Worm (Caenorhabditis elegans) whole organism, L4/young adult: Measurements from ENCODE around the gene F11A5.5.

Experiments used
- W03F9.2 ChIP-seq: fragments of 150-350 bp; optimal IDR thresholded peaks from 2 replicates; lab custom pipeline; 2014; ENCODE audit warnings: missing biosample characterization, missing genetic modification characterization
- dao-5 ChIP-seq: sonication (generic microtip); optimal IDR thresholded peaks from 2 replicates; lab custom pipeline; 2016; ENCODE audit warnings: missing genotype, missing genetic modification characterization, moderate library complexity, missing compliant biosample characterization
- him-1 ChIP-seq: sonication (generic microtip); optimal IDR thresholded peaks from 2 replicates; lab custom pipeline; 2016; ENCODE audit warnings: missing genotype, missing genetic modification reagents, missing genetic modification characterization, missing compliant biosample characterization

DNA sequence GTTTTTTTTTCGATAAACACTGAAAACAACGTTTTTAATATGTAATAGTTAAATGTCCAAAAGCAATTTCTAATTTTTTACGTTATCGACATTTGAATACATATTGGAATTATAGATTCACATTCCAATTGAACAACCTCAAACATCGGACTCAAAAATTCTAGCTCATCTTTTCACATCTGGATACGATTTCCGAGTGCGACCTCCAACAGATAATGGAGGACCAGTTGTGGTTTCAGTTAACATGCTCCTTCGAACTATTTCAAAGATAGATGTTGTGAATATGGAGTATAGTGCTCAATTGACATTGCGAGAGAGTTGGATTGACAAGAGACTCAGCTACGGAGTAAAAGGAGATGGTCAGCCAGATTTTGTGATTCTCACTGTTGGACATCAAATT lies 21.9 kb downstream of the F11A5.5 start:
- TF ChIP-seq W03F9.2 (tag; lab: Kevin White, UChicago) (no peak), him-1 (tag; lab: Kevin White, UChicago) (no peak), dao-5 (no peak)
